Worm (Caenorhabditis elegans) whole organism, L1 larva: Measurements from ENCODE around the gene R08C7.11.

Source experiments
- C04F5.9 ChIP-seq: sonication (generic microtip); optimal IDR thresholded peaks from 2 replicates; lab custom pipeline; 2016; ENCODE audit warnings: missing genetic modification characterization, missing compliant biosample characterization
- C16A3.4 ChIP-seq: fragments of 150-350 bp; optimal IDR thresholded peaks from 2 replicates; lab custom pipeline; 2014; ENCODE audit warnings: missing biosample characterization, missing genetic modification characterization
- C34B4.2 ChIP-seq: sonication (generic microtip); optimal IDR thresholded peaks from 2 replicates; lab custom pipeline; 2017; ENCODE audit warnings: mild to moderate bottlenecking, missing genetic modification characterization, missing compliant biosample characterization
- F16B12.6 ChIP-seq: fragments of 150-350 bp; optimal IDR thresholded peaks from 2 replicates; lab custom pipeline; 2014; ENCODE audit warnings: missing biosample characterization, missing genetic modification characterization
- aha-1 ChIP-seq: fragments of 150-350 bp; optimal IDR thresholded peaks from 2 replicates; lab custom pipeline; 2014; ENCODE audit warnings: missing biosample characterization, missing genetic modification characterization
- blmp-1 ChIP-seq: fragments of 150-350 bp; optimal IDR thresholded peaks from 2 replicates; lab custom pipeline; 2014; ENCODE audit warnings: missing biosample characterization, missing genetic modification characterization
- ceh-82 ChIP-seq, 3 experiments: fragments of 150-350 bp in 1 of 3; sonication (generic microtip) in 2 of 3; optimal IDR thresholded peaks; 2 replicates each; lab custom pipeline; 2014 to 2017; ENCODE audit warnings: missing biosample characterization in 3 of 3, missing genetic modification characterization in 3 of 3
- ceh-90 ChIP-seq: sonication (generic microtip); optimal IDR thresholded peaks from 2 replicates; lab custom pipeline; 2016; ENCODE audit warnings: missing genetic modification characterization, missing compliant biosample characterization
- ces-1 ChIP-seq: fragments of 150-350 bp; optimal IDR thresholded peaks from 2 replicates; lab custom pipeline; 2014; ENCODE audit warnings: missing biosample characterization, missing genetic modification reagents, missing genetic modification characterization
- dpl-1 ChIP-seq, 3 experiments: fragments of 150-350 bp in 2 of 3; sonication (generic microtip) in 1 of 3; optimal IDR thresholded peaks; 2 replicates each; lab custom pipeline; 2014 to 2017; ENCODE audit warnings: missing biosample characterization in 3 of 3, missing genetic modification characterization in 3 of 3, missing genetic modification reagents in 3 of 3
- dsc-1 ChIP-seq: sonication (generic microtip); optimal IDR thresholded peaks from 2 replicates; lab custom pipeline; 2016; ENCODE audit warnings: mild to moderate bottlenecking, missing genetic modification characterization, missing compliant biosample characterization
- efl-3 ChIP-seq: fragments of 200-800 bp; sonication (Bioruptor generic); optimal IDR thresholded peaks from 2 replicates; lab custom pipeline; 2018; ENCODE audit warnings: mild to moderate bottlenecking, missing genetic modification characterization, missing compliant biosample characterization
- elt-2 ChIP-seq: sonication (generic microtip); optimal IDR thresholded peaks from 2 replicates; lab custom pipeline; 2016; ENCODE audit warnings: missing genetic modification characterization, mild to moderate bottlenecking, inconsistent platforms, missing compliant biosample characterization, missing genetic modification reagents
- elt-3 ChIP-seq, 6 experiments: fragments of 150-350 bp in 1 of 6; sonication (generic microtip); optimal IDR thresholded peaks; 2 replicates each; lab custom pipeline; 2017 to 2018; ENCODE audit warnings: missing biosample characterization in 6 of 6, missing genetic modification characterization in 6 of 6, inconsistent platforms in 1 of 6
- ets-5 ChIP-seq: fragments of 200-800 bp; sonication (Bioruptor generic); IDR thresholded peaks from 2 replicates; pipeline ENCODE4 v1.3.6; 2022; ENCODE audit warnings: missing genetic modification characterization, missing compliant biosample characterization
- fkh-8 ChIP-seq: sonication (generic microtip); optimal IDR thresholded peaks from 2 replicates; lab custom pipeline; 2016; ENCODE audit warnings: mild to moderate bottlenecking, missing genetic modification characterization, missing compliant biosample characterization
- hlh-17 ChIP-seq: fragments of 200-800 bp; sonication (Bioruptor generic); optimal IDR thresholded peaks from 2 replicates; lab custom pipeline; 2018; ENCODE audit warnings: missing genetic modification characterization, mild to moderate bottlenecking, missing compliant biosample characterization, moderate library complexity, borderline replicate concordance
- isw-1 ChIP-seq: fragments of 200-800 bp; sonication (Bioruptor generic); IDR thresholded peaks from 2 replicates; pipeline ENCODE4 v1.3.6; 2022; ENCODE audit warnings: missing genetic modification characterization, missing compliant biosample characterization
- jun-1 ChIP-seq: fragments of 150-350 bp; optimal IDR thresholded peaks from 2 replicates; lab custom pipeline; 2014; ENCODE audit warnings: missing biosample characterization, missing genetic modification reagents, missing genetic modification characterization
- lin-13 ChIP-seq: fragments of 150-350 bp; optimal IDR thresholded peaks from 2 replicates; lab custom pipeline; 2014; ENCODE audit warnings: missing biosample characterization, missing genetic modification reagents, missing genetic modification characterization
- lin-14 ChIP-seq: fragments of 200-800 bp; sonication (Bioruptor generic); optimal IDR thresholded peaks from 2 replicates; lab custom pipeline; 2018; ENCODE audit warnings: mild to moderate bottlenecking, missing genetic modification characterization, moderate library complexity, missing compliant biosample characterization
- lin-15B ChIP-seq: fragments of 150-350 bp; sonication (generic microtip); optimal IDR thresholded peaks from 3 replicates; lab custom pipeline; 2014; ENCODE audit warnings: missing biosample characterization, missing genetic modification characterization
- lin-39 ChIP-seq: fragments of 150-350 bp; optimal IDR thresholded peaks from 2 replicates; lab custom pipeline; 2014; ENCODE audit warnings: missing biosample characterization, missing genetic modification reagents, missing genetic modification characterization
- lir-3 ChIP-seq: sonication (generic microtip); optimal IDR thresholded peaks from 2 replicates; lab custom pipeline; 2016; ENCODE audit warnings: mild to moderate bottlenecking, missing genetic modification characterization, moderate library complexity, missing compliant biosample characterization; ENCODE audit not compliant: poor library complexity
- lsy-2 ChIP-seq, 2 experiments: fragments of 150-350 bp; optimal IDR thresholded peaks; 2 replicates each; lab custom pipeline; 2014; ENCODE audit warnings: missing biosample characterization in 2 of 2, missing genetic modification characterization in 2 of 2
- mab-9 ChIP-seq: fragments of 200-800 bp; sonication (Bioruptor generic); IDR thresholded peaks from 2 replicates; pipeline ENCODE4 v1.3.6; 2022; ENCODE audit warnings: missing genetic modification reagents, missing genetic modification characterization, missing compliant biosample characterization
- nhr-12 ChIP-seq: sonication (generic microtip); optimal IDR thresholded peaks from 2 replicates; lab custom pipeline; 2017; ENCODE audit warnings: missing biosample characterization, missing genetic modification characterization
- nhr-19 ChIP-seq: fragments of 200-800 bp; sonication (Bioruptor generic); conservative IDR thresholded peaks from 2 replicates; pipeline ENCODE4 v1.3.6; 2022; ENCODE audit warnings: missing genetic modification characterization, missing compliant biosample characterization
- nhr-20 ChIP-seq: sonication (generic microtip); optimal IDR thresholded peaks from 2 replicates; lab custom pipeline; 2016; ENCODE audit warnings: mild to moderate bottlenecking, missing genetic modification characterization, missing compliant biosample characterization
- nhr-237 ChIP-seq: fragments of 150-350 bp; optimal IDR thresholded peaks from 2 replicates; lab custom pipeline; 2014; ENCODE audit warnings: missing biosample characterization, missing genetic modification characterization
- nhr-47 ChIP-seq: sonication (generic microtip); optimal IDR thresholded peaks from 2 replicates; lab custom pipeline; 2016; ENCODE audit warnings: mild to moderate bottlenecking, missing genetic modification characterization, moderate library complexity, missing compliant biosample characterization
- nhr-76 ChIP-seq: sonication (generic microtip); optimal IDR thresholded peaks from 2 replicates; lab custom pipeline; 2017; ENCODE audit warnings: missing biosample characterization, missing genetic modification characterization
- nhr-84 ChIP-seq: sonication (generic microtip); optimal IDR thresholded peaks from 2 replicates; lab custom pipeline; 2017; ENCODE audit warnings: missing biosample characterization, missing genetic modification characterization
- nhr-85 ChIP-seq: sonication (generic microtip); peaks from one replicate; lab custom pipeline; 2016; ENCODE audit warnings: missing genetic modification characterization, inconsistent platforms, missing compliant biosample characterization
- nhr-90 ChIP-seq: sonication (generic microtip); optimal IDR thresholded peaks from 2 replicates; lab custom pipeline; 2016; ENCODE audit warnings: mild to moderate bottlenecking, missing genetic modification characterization, missing compliant biosample characterization; ENCODE audit not compliant: poor library complexity
- pag-3 ChIP-seq: sonication (generic microtip); optimal IDR thresholded peaks from 2 replicates; lab custom pipeline; 2017; ENCODE audit warnings: missing genetic modification characterization, mild to moderate bottlenecking, missing compliant biosample characterization, antibody characterized with exemption, borderline replicate concordance; ENCODE audit not compliant: insufficient read depth
- sup-37 ChIP-seq: fragments of 200-800 bp; sonication (Bioruptor generic); optimal IDR thresholded peaks from 2 replicates; lab custom pipeline; 2018; ENCODE audit warnings: mild to moderate bottlenecking, missing genetic modification characterization, missing compliant biosample characterization
- swsn-7 ChIP-seq: sonication (generic microtip); optimal IDR thresholded peaks from 2 replicates; lab custom pipeline; 2016; ENCODE audit warnings: missing genetic modification characterization, missing compliant biosample characterization
- tlp-1 ChIP-seq: fragments of 150-350 bp; optimal IDR thresholded peaks from 2 replicates; lab custom pipeline; 2014; ENCODE audit warnings: missing biosample characterization, missing genetic modification characterization
- unc-130 ChIP-seq: fragments of 150-350 bp; optimal IDR thresholded peaks from 2 replicates; lab custom pipeline; 2017; ENCODE audit warnings: missing biosample characterization, missing genetic modification characterization, inconsistent platforms
- unc-86 ChIP-seq: sonication (generic microtip); optimal IDR thresholded peaks from 2 replicates; lab custom pipeline; 2016; ENCODE audit warnings: missing genetic modification characterization, missing compliant biosample characterization
- unc-98 ChIP-seq: fragments of 200-800 bp; sonication (Bioruptor generic); IDR thresholded peaks from 2 replicates; pipeline ENCODE4 v1.3.6; 2022; ENCODE audit warnings: missing genetic modification characterization, missing compliant biosample characterization
- vab-15 ChIP-seq: sonication (generic microtip); optimal IDR thresholded peaks from 2 replicates; lab custom pipeline; 2017; ENCODE audit warnings: missing genotype, mild to moderate bottlenecking, missing genetic modification characterization, missing compliant biosample characterization
- xbp-1 ChIP-seq: sonication (generic microtip); optimal IDR thresholded peaks from 2 replicates; lab custom pipeline; 2016; ENCODE audit warnings: missing genetic modification characterization, missing compliant biosample characterization
- zag-1 ChIP-seq: fragments of 150-350 bp; optimal IDR thresholded peaks from 2 replicates; lab custom pipeline; 2014; ENCODE audit warnings: missing biosample characterization, missing genetic modification characterization
- zip-4 ChIP-seq: fragments of 200-800 bp; sonication (Bioruptor generic); optimal IDR thresholded peaks from 2 replicates; lab custom pipeline; 2018; ENCODE audit warnings: mild to moderate bottlenecking, missing genetic modification characterization, moderate library complexity, missing compliant biosample characterization
- ztf-11 ChIP-seq, 2 experiments: sonication (generic microtip); optimal IDR thresholded peaks; 2 replicates each; lab custom pipeline; 2016 to 2017; ENCODE audit warnings: missing genetic modification characterization in 2 of 2, missing biosample characterization in 1 of 2, missing compliant biosample characterization in 1 of 2
- ztf-4 ChIP-seq: fragments of 150-350 bp; optimal IDR thresholded peaks from 2 replicates; lab custom pipeline; 2014; ENCODE audit warnings: missing biosample characterization, missing genetic modification characterization

R08C7.11 gene

DNA sequence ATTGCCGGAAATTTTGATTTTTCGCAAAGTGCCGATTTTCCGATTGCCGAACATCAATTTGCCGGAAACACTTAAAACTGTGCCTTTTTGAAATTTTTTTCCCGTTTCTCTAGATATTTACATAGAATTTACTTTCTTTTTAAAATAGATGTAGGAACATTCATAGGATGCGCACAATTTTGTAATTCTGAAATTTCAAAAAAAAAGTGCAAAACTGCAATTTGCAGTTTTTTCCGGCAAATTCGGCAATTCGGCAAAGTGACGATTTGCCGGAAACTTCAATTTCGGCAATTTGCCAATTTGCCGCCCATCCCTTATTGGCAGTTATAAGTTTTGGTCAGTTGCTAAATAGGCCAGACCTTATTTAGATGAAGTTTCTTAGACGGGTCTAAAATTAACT lies 1.9 kb upstream of the R08C7.11 start:
- TF ChIP-seq F16B12.6 (tag; lab: Kevin White, UChicago) = no peak
- TF ChIP-seq dpl-1 (GFP tag; optimal IDR thresholded peaks at IDR 0.05; lab: Kevin White, UChicago) = no peak
- TF ChIP-seq unc-130 (tag; lab: Kevin White, UChicago) = no peak
- TF ChIP-seq dsc-1 = no peak
- TF ChIP-seq C16A3.4 (tag; lab: Kevin White, UChicago) = no peak
- TF ChIP-seq blmp-1 (tag; lab: Kevin White, UChicago) = no peak
- TF ChIP-seq efl-3 (GFP tag; lab: Kevin White, UChicago) = no peak
- TF ChIP-seq unc-86 (tag; lab: Kevin White, UChicago) = no peak
- no peak for TF ChIP-seq lsy-2 (tag; optimal IDR thresholded peaks at IDR 0.05; lab: Kevin White, UChicago)
- TF ChIP-seq lin-14 (GFP tag; lab: Kevin White, UChicago) = no peak
- no peak for TF ChIP-seq nhr-12
- no peak for TF ChIP-seq zag-1 (tag; lab: Kevin White, UChicago)
- TF ChIP-seq, all 84 proteins: peak for 0

DNA sequence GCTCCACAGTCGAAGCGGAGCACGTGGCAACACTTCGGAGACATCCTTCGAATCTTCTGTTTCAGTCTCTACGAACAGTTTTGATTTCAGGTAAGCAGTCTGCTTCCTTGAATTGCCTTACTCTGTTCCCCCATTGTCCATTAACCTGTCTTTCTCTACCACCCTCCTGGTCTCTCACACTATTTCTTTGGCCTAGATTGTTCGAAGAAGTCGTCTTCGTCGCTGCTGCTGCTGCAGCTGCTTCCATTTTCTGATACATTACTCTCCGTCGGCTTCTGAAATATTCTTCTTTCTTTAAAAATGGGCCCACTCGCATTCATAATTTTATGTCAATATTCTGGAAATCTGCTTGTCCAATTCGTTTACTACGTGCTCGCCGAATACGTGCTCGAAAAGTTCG lies 3.2 kb downstream of the R08C7.11 start, which contains the start of gene R08C7.1:
Gene R08C7.1 (plus strand): TSS at position 301 of the 400 bp plus-strand sequence.
- no peak for TF ChIP-seq ceh-82 (tag; optimal IDR thresholded peaks at IDR 0.05; lab: Kevin White, UChicago)
- no peak for TF ChIP-seq swsn-7 (tag; lab: Kevin White, UChicago)
- no peak for TF ChIP-seq hlh-17 (GFP tag; lab: Kevin White, UChicago)
- TF ChIP-seq nhr-85 (tag; lab: Kevin White, UChicago) = peak; percentile 37

DNA sequence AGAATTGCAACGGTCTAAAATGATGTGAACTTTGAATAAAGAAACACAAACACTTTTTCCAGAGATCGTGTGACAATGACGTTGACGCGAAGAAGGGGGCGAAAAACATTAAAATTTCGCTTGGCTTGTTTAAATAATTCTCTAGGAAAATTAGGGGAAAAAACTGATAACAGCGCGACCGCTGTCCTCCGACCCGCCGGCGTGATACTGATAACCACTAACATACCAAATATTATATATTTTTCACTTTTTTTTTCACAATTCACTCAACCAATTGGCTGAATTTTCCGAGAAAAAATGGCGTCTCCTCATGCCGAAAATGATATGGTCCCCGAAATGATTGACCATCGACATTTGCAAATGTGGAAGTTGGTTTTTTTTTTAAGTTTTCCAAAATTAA lies 4.9 kb downstream of the R08C7.11 start:
- no peak for TF ChIP-seq C34B4.2 (tag; lab: Kevin White, UChicago)
- TF ChIP-seq nhr-47 = peak; percentile 20
- no peak for TF ChIP-seq efl-3 (GFP tag; lab: Kevin White, UChicago)
- TF ChIP-seq nhr-237 = no peak
- TF ChIP-seq pag-3 (tag; lab: Kevin White, UChicago) = no peak
- TF ChIP-seq ceh-90 (tag; lab: Kevin White, UChicago) = no peak
- no peak for TF ChIP-seq nhr-19 (GFP tag; lab: Robert Waterston, UW)
- no peak for TF ChIP-seq sup-37 (GFP tag; lab: Kevin White, UChicago)
- TF ChIP-seq ceh-82 (tag; optimal IDR thresholded peaks at IDR 0.05; lab: Kevin White, UChicago) = no peak
- TF ChIP-seq elt-2 (tag; lab: Kevin White, UChicago) = peak; percentile 41
- TF ChIP-seq ztf-4 (tag; lab: Kevin White, UChicago) = no peak
- TF ChIP-seq lin-13 (GFP tag; lab: Kevin White, UChicago) = no peak
- TF ChIP-seq vab-15 = no peak
- no peak for TF ChIP-seq fkh-8 (tag; lab: Kevin White, UChicago)
- TF ChIP-seq ztf-11 (tag; optimal IDR thresholded peaks at IDR 0.05; lab: Kevin White, UChicago) = no peak
- TF ChIP-seq lin-39 (tag; lab: Kevin White, UChicago) = no peak
- no peak for TF ChIP-seq mab-9 (GFP tag; lab: Robert Waterston, UW)
- TF ChIP-seq unc-98 = no peak
- no peak for TF ChIP-seq F16B12.6 (tag; lab: Kevin White, UChicago)
- TF ChIP-seq nhr-76 (tag; lab: Kevin White, UChicago) = no peak
- TF ChIP-seq dpl-1 (GFP tag; optimal IDR thresholded peaks at IDR 0.05; lab: Kevin White, UChicago) = no peak
- no peak for TF ChIP-seq xbp-1 (tag; lab: Kevin White, UChicago)
- TF ChIP-seq jun-1 (tag; lab: Kevin White, UChicago) = no peak
- TF ChIP-seq blmp-1 (tag; lab: Kevin White, UChicago) = peak; percentile 3
- no peak for TF ChIP-seq C04F5.9 (tag; lab: Kevin White, UChicago)
- TF ChIP-seq isw-1 (GFP tag; lab: Robert Waterston, UW) = no peak
- no peak for TF ChIP-seq zip-4 (GFP tag; lab: Kevin White, UChicago)
- TF ChIP-seq tlp-1 (tag; lab: Kevin White, UChicago) = no peak
- no peak for TF ChIP-seq ets-5
- TF ChIP-seq lir-3 (tag; lab: Kevin White, UChicago) = no peak
- TF ChIP-seq nhr-84 (tag; lab: Kevin White, UChicago) = no peak
- no peak for TF ChIP-seq aha-1 (tag; lab: Kevin White, UChicago)
- TF ChIP-seq swsn-7 (tag; lab: Kevin White, UChicago) = no peak
- TF ChIP-seq lin-15B (tag; lab: Kevin White, UChicago) = no peak
- TF ChIP-seq unc-86 (tag; lab: Kevin White, UChicago) = no peak
- peak; percentile 45 for TF ChIP-seq nhr-90 (tag; lab: Kevin White, UChicago)
- TF ChIP-seq elt-3 (tag; optimal IDR thresholded peaks at IDR 0.05; lab: Kevin White, UChicago) = peak in 1 of 6 experiments; percentile 10
- TF ChIP-seq nhr-12 = no peak
- peak; percentile 11 for TF ChIP-seq nhr-20
- TF ChIP-seq ces-1 (GFP tag; lab: Kevin White, UChicago) = no peak
